Fruit fly (Drosophila melanogaster) whole organism, embryonic: ENCODE measurements around the gene Dsp1.
A peak's percentile ranks its signal among the peaks of the same experiment; 100 is the strongest.

Experiments
- CG10147 ChIP-seq: fragments of 200-800 bp; sonication (Bioruptor generic); optimal IDR thresholded peaks from 2 replicates; lab custom pipeline; 2019; ENCODE audit warnings: missing biosample characterization, mild to moderate bottlenecking, missing genetic modification characterization, moderate library complexity
- CG10565 ChIP-seq: fragments of 200-800 bp; sonication (Bioruptor generic); optimal IDR thresholded peaks from 3 replicates; lab custom pipeline; 2016; ENCODE audit warnings: missing biosample characterization, mild to moderate bottlenecking, missing genetic modification characterization
- CG11695 ChIP-seq: fragments of 200-800 bp; sonication (Bioruptor generic); IDR thresholded peaks from 3 replicates; pipeline ENCODE4 v1.3.6; 2022; ENCODE audit warnings: missing biosample characterization, missing genetic modification characterization
- CG1233 ChIP-seq: fragments of 200-800 bp; sonication (Bioruptor generic); optimal IDR thresholded peaks from 4 replicates; lab custom pipeline; 2018; ENCODE audit warnings: missing biosample characterization, mild to moderate bottlenecking, missing genetic modification characterization
- CG13287 ChIP-seq: fragments of 200-800 bp; sonication (Bioruptor generic); IDR thresholded peaks from 2 replicates; pipeline ENCODE4 v1.3.6; 2022; ENCODE audit warnings: missing biosample characterization, missing genetic modification characterization; ENCODE audit not compliant: partially characterized antibody
- CG15514 ChIP-seq: fragments of 200-800 bp; sonication (Bioruptor generic); optimal IDR thresholded peaks from 3 replicates; lab custom pipeline; 2017; ENCODE audit warnings: missing biosample characterization, missing genetic modification characterization, mild to moderate bottlenecking, moderate library complexity, missing genetic modification reagents
- CG1647 ChIP-seq: fragments of 200-800 bp; sonication (Bioruptor generic); optimal IDR thresholded peaks from 3 replicates; lab custom pipeline; 2016; ENCODE audit warnings: missing biosample characterization, missing genetic modification characterization
- CG16779 ChIP-seq: fragments of 200-800 bp; sonication (Bioruptor generic); IDR thresholded peaks from 2 replicates; pipeline ENCODE4 v1.3.6; 2022; ENCODE audit warnings: missing biosample characterization, missing genetic modification characterization
- CG17361 ChIP-seq: fragments of 200-800 bp; sonication (Bioruptor generic); IDR thresholded peaks from 3 replicates; pipeline ENCODE4 v1.3.6; 2022; ENCODE audit warnings: missing biosample characterization, missing genetic modification characterization
- CG17612 ChIP-seq: fragments of 200-800 bp; sonication (Bioruptor generic); IDR thresholded peaks from 2 replicates; pipeline ENCODE4 v1.3.6; 2022; ENCODE audit warnings: missing biosample characterization, missing genetic modification characterization
- CG18011 ChIP-seq: fragments of 200-800 bp; sonication (Bioruptor generic); optimal IDR thresholded peaks from 2 replicates; lab custom pipeline; 2017; ENCODE audit warnings: missing biosample characterization, missing genetic modification characterization, mild to moderate bottlenecking, moderate library complexity, missing genotype
- CG2116 ChIP-seq: fragments of 200-800 bp; sonication (Bioruptor generic); optimal IDR thresholded peaks from 3 replicates; lab custom pipeline; 2018; ENCODE audit warnings: missing biosample characterization, mild to moderate bottlenecking, missing genetic modification characterization
- CG2199 ChIP-seq: fragments of 200-800 bp; sonication (Bioruptor generic); IDR thresholded peaks from 3 replicates; pipeline ENCODE4 v1.3.6; 2022; ENCODE audit warnings: missing biosample characterization, missing genetic modification characterization
- CG34224 ChIP-seq: fragments of 200-800 bp; sonication (Bioruptor generic); IDR thresholded peaks from 3 replicates; pipeline ENCODE4 v1.3.6; 2022; ENCODE audit warnings: missing biosample characterization, missing genetic modification characterization; ENCODE audit not compliant: partially characterized antibody
- CG3995 ChIP-seq: fragments of 200-800 bp; sonication (Bioruptor generic); optimal IDR thresholded peaks from 3 replicates; lab custom pipeline; 2016; ENCODE audit warnings: missing biosample characterization, missing genetic modification characterization
- CG4328 ChIP-seq: fragments of 200-800 bp; sonication (Bioruptor generic); optimal IDR thresholded peaks from 3 replicates; lab custom pipeline; 2017; ENCODE audit warnings: missing biosample characterization, missing genetic modification reagents, missing genetic modification characterization
- CG4707 ChIP-seq: fragments of 200-800 bp; sonication (Bioruptor generic); optimal IDR thresholded peaks from 2 replicates; lab custom pipeline; 2018; ENCODE audit warnings: missing biosample characterization, mild to moderate bottlenecking, missing genetic modification characterization, moderate library complexity
- CG7745 ChIP-seq: fragments of 200-800 bp; sonication (Bioruptor generic); optimal IDR thresholded peaks from 2 replicates; lab custom pipeline; 2018; ENCODE audit warnings: missing biosample characterization, mild to moderate bottlenecking, missing genetic modification characterization, moderate library complexity
- CG8924 ChIP-seq: fragments of 200-800 bp; optimal IDR thresholded peaks from 3 replicates; lab custom pipeline; 2019; ENCODE audit warnings: missing biosample characterization, mild to moderate bottlenecking, missing genetic modification characterization, moderate library complexity
- CHES-1-like ChIP-seq: fragments of 200-800 bp; sonication (Bioruptor generic); optimal IDR thresholded peaks from 2 replicates; lab custom pipeline; 2016; ENCODE audit warnings: missing biosample characterization, missing genetic modification characterization
- Dp ChIP-seq: fragments of 200-800 bp; sonication (Bioruptor generic); optimal IDR thresholded peaks from 2 replicates; lab custom pipeline; 2018; ENCODE audit warnings: missing biosample characterization, mild to moderate bottlenecking, missing genetic modification characterization, moderate library complexity
- Dref ChIP-seq: fragments of 200-800 bp; sonication (Bioruptor generic); IDR thresholded peaks from 2 replicates; pipeline ENCODE4 v1.3.6; 2022; ENCODE audit warnings: missing biosample characterization, missing genetic modification characterization
- E2f2 ChIP-seq: fragments of 200-800 bp; sonication (Bioruptor generic); IDR thresholded peaks from 2 replicates; pipeline ENCODE4 v1.3.6; 2022; ENCODE audit warnings: missing biosample characterization, missing genetic modification characterization
- GATAe ChIP-seq: fragments of 200-800 bp; sonication (Bioruptor generic); conservative IDR thresholded peaks from 2 replicates; pipeline ENCODE4 v1.3.6; 2022; ENCODE audit warnings: missing biosample characterization, missing genetic modification characterization
- HLH3B ChIP-seq: fragments of 200-800 bp; sonication (Bioruptor generic); IDR thresholded peaks from 2 replicates; pipeline ENCODE4 v1.3.6; 2022; ENCODE audit warnings: missing biosample characterization, missing genetic modification characterization
- Hr3 ChIP-seq: fragments of 200-800 bp; sonication (Bioruptor generic); optimal IDR thresholded peaks from 3 replicates; lab custom pipeline; 2016; ENCODE audit warnings: missing biosample characterization, missing genetic modification characterization
- Med ChIP-seq: fragments of 200-800 bp; sonication (Bioruptor generic); peaks from one replicate; lab custom pipeline; 2016; ENCODE audit warnings: missing biosample characterization, missing genetic modification characterization, mild to moderate bottlenecking, inconsistent platforms, moderate library complexity
- Mes4 ChIP-seq: fragments of 200-800 bp; sonication (Bioruptor generic); optimal IDR thresholded peaks from 2 replicates; lab custom pipeline; 2016; ENCODE audit warnings: missing biosample characterization, missing genetic modification characterization
- Nf-YB ChIP-seq: fragments of 200-800 bp; sonication (Bioruptor generic); optimal IDR thresholded peaks from 3 replicates; lab custom pipeline; 2019; ENCODE audit warnings: missing biosample characterization, mild to moderate bottlenecking, missing genetic modification characterization, moderate library complexity
- Optix ChIP-seq: fragments of 200-800 bp; sonication (Bioruptor generic); IDR thresholded peaks from 3 replicates; pipeline ENCODE4 v1.3.6; 2022; ENCODE audit warnings: missing biosample characterization, missing genetic modification characterization
- ap ChIP-seq: fragments of 200-800 bp; sonication (Bioruptor generic); IDR thresholded peaks from 2 replicates; pipeline ENCODE4 v1.3.6; 2022; ENCODE audit warnings: missing biosample characterization, missing genetic modification characterization
- az2 ChIP-seq: fragments of 200-800 bp; sonication (Bioruptor generic); optimal IDR thresholded peaks from 3 replicates; lab custom pipeline; 2016; ENCODE audit warnings: missing biosample characterization, missing genetic modification characterization
- bab2 ChIP-seq: fragments of 200-800 bp; sonication (Bioruptor generic); optimal IDR thresholded peaks from 2 replicates; lab custom pipeline; 2016; ENCODE audit warnings: missing biosample characterization, missing genetic modification characterization
- bbx ChIP-seq: fragments of 200-800 bp; sonication (Bioruptor generic); IDR thresholded peaks from 2 replicates; pipeline ENCODE4 v1.3.6; 2022; ENCODE audit warnings: missing biosample characterization, missing genetic modification characterization; ENCODE audit not compliant: partially characterized antibody
- br ChIP-seq: fragments of >200 bp; optimal IDR thresholded peaks from 2 replicates; lab custom pipeline; 2017
- chif ChIP-seq, 2 experiments: fragments of 200-800 bp; sonication (Bioruptor generic); optimal IDR thresholded peaks; 3 replicates each; lab custom pipeline; 2016; ENCODE audit warnings: missing biosample characterization in 2 of 2, missing genetic modification characterization in 2 of 2
- dmrt11E ChIP-seq: fragments of 200-800 bp; sonication (Bioruptor generic); optimal IDR thresholded peaks from 3 replicates; lab custom pipeline; 2018; ENCODE audit warnings: missing biosample characterization, mild to moderate bottlenecking, missing genetic modification characterization, moderate library complexity
- eve ChIP-seq, 2 experiments: fragments of >200 bp; optimal IDR thresholded peaks; 2 replicates each; lab custom pipeline; 2017; ENCODE audit warnings: missing biosample characterization in 2 of 2, missing genetic modification characterization in 2 of 2
- gcm2 ChIP-seq: fragments of 200-800 bp; sonication (Bioruptor generic); optimal IDR thresholded peaks from 2 replicates; lab custom pipeline; 2016; ENCODE audit warnings: missing biosample characterization, missing genetic modification characterization
- gt ChIP-seq: fragments of 200-800 bp; sonication (Bioruptor generic); IDR thresholded peaks from 2 replicates; pipeline ENCODE4 v1.3.6; 2022; ENCODE audit warnings: missing biosample characterization, missing genetic modification characterization
- hbn ChIP-seq: fragments of 200-800 bp; sonication (Bioruptor generic); IDR thresholded peaks from 2 replicates; pipeline ENCODE4 v1.3.6; 2022; ENCODE audit warnings: missing biosample characterization, missing genetic modification characterization; ENCODE audit not compliant: partially characterized antibody
- pfk ChIP-seq: fragments of 200-800 bp; sonication (Bioruptor generic); optimal IDR thresholded peaks from 2 replicates; lab custom pipeline; 2018; ENCODE audit warnings: missing biosample characterization, mild to moderate bottlenecking, missing genetic modification characterization, moderate library complexity
- phol ChIP-seq: fragments of 200-800 bp; sonication (Bioruptor generic); optimal IDR thresholded peaks from 3 replicates; lab custom pipeline; 2018; ENCODE audit warnings: missing biosample characterization, mild to moderate bottlenecking, missing genetic modification characterization, moderate library complexity
- pita ChIP-seq: fragments of 200-800 bp; sonication (Bioruptor generic); optimal IDR thresholded peaks from 2 replicates; lab custom pipeline; 2017; ENCODE audit warnings: missing biosample characterization, mild to moderate bottlenecking, missing genetic modification characterization
- pum ChIP-seq: fragments of 200-800 bp; sonication (Bioruptor generic); optimal IDR thresholded peaks from 2 replicates; lab custom pipeline; 2016; ENCODE audit warnings: missing biosample characterization, missing genetic modification characterization
- pzg ChIP-seq: fragments of 200-800 bp; sonication (Bioruptor generic); optimal IDR thresholded peaks from 3 replicates; lab custom pipeline; 2018; ENCODE audit warnings: missing biosample characterization, mild to moderate bottlenecking, missing genetic modification characterization, moderate library complexity
- ranshi ChIP-seq: fragments of 200-800 bp; sonication (Bioruptor generic); IDR thresholded peaks from 2 replicates; pipeline ENCODE4 v1.3.6; 2022; ENCODE audit warnings: missing biosample characterization, missing genetic modification characterization
- repo ChIP-seq: fragments of 200-800 bp; sonication (Bioruptor generic); optimal IDR thresholded peaks from 2 replicates; lab custom pipeline; 2016; ENCODE audit warnings: missing biosample characterization, missing genetic modification characterization
- run ChIP-seq: fragments of 200-800 bp; sonication (Bioruptor generic); optimal IDR thresholded peaks from 3 replicates; lab custom pipeline; 2018; ENCODE audit warnings: missing biosample characterization, mild to moderate bottlenecking, missing genetic modification characterization
- sisA ChIP-seq: fragments of 200-800 bp; sonication (Bioruptor generic); IDR thresholded peaks from 2 replicates; pipeline ENCODE4 v1.3.6; 2022; ENCODE audit warnings: missing biosample characterization, missing genetic modification characterization
- tgo ChIP-seq: fragments of 200-800 bp; sonication (Bioruptor generic); IDR thresholded peaks from 3 replicates; pipeline ENCODE4 v1.3.6; 2022; ENCODE audit warnings: missing biosample characterization, missing genetic modification characterization
- unc-4 ChIP-seq: fragments of 200-800 bp; sonication (Bioruptor generic); IDR thresholded peaks from 2 replicates; pipeline ENCODE4 v1.3.6; 2022; ENCODE audit warnings: missing biosample characterization, missing genetic modification characterization; ENCODE audit not compliant: partially characterized antibody

Gene Dsp1

DNA sequence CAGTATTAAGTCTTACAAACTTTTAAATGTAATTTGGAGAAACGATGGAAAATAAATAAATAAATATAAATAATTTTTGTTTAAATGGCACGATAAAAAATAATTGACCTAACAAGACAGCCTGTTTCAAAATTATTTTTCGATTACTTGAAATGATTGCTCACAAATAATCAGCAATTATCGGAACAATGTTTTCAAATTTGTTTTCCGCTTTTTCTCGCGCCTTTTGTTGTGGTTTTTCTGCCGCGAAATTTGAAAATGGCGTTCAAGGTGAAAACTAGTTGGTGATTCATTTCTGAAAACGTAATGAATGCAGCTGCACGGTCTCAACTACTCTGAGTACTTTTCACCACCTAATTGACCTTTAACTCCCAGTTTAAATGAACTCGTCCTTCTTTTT, 12.4 kb upstream of the Dsp1 start (continued):
- TF ChIP-seq pum (GFP tag; lab: Kevin White, UChicago): no peak
- TF ChIP-seq CG34224 (GFP tag; lab: Robert Waterston, UW): peak; percentile 27; the same call in 1 of the 3 replicates
- TF ChIP-seq CG15514 (GFP tag; lab: Kevin White, UChicago): peak; percentile 93
- TF ChIP-seq pzg (GFP tag; lab: Kevin White, UChicago): peak; percentile 29
- no peak for TF ChIP-seq Optix (GFP tag; lab: Robert Waterston, UW)
- no peak for TF ChIP-seq CG8924 (tag; lab: Kevin White, UChicago)
- no peak for TF ChIP-seq bab2
- no peak for TF ChIP-seq phol (tag; lab: Kevin White, UChicago)
- TF ChIP-seq bbx: peak; percentile 42; the same call in 1 of the 2 replicates
- TF ChIP-seq CHES-1-like (GFP tag; lab: Kevin White, UChicago): no peak
- TF ChIP-seq CG13287 (GFP tag; lab: Robert Waterston, UW): peak; percentile 29; the same call in 1 of the 2 replicates
- TF ChIP-seq CG4707 (GFP tag; lab: Kevin White, UChicago): no peak
- peak; percentile 86 for TF ChIP-seq E2f2 (GFP tag; lab: Robert Waterston, UW)
- no peak for TF ChIP-seq CG1647 (GFP tag; lab: Kevin White, UChicago)
- peak; percentile 11 for TF ChIP-seq run (tag; lab: Kevin White, UChicago)
- 0 out of 2 replicates have a peak, but pooled peaks have one; percentile 40 for TF ChIP-seq hbn (GFP tag; lab: Robert Waterston, UW)
- peak; percentile 82 for TF ChIP-seq Dp (GFP tag; lab: Kevin White, UChicago)
- TF ChIP-seq CG2116 (GFP tag; lab: Kevin White, UChicago): peak; percentile 68
- TF ChIP-seq az2 (GFP tag; lab: Kevin White, UChicago): no peak
- no peak for TF ChIP-seq br (lab: Kevin White, UChicago)
- no peak for TF ChIP-seq CG10147
- TF ChIP-seq Med: no peak
- peak; percentile 75 for TF ChIP-seq pfk (GFP tag; lab: Kevin White, UChicago)
- no peak for TF ChIP-seq ranshi (GFP tag; lab: Robert Waterston, UW)
- TF ChIP-seq CG10565 (GFP tag; lab: Kevin White, UChicago): no peak
- TF ChIP-seq CG4328 (GFP tag; lab: Kevin White, UChicago): no peak
- peak; percentile 19; the same call in 1 of the 2 replicates for TF ChIP-seq unc-4 (GFP tag; lab: Robert Waterston, UW)
- TF ChIP-seq CG3995 (GFP tag; lab: Kevin White, UChicago): no peak
- no peak for TF ChIP-seq pita (GFP tag; lab: Kevin White, UChicago)
- no peak for TF ChIP-seq Mes4 (GFP tag; lab: Kevin White, UChicago)
- no peak for TF ChIP-seq Nf-YB (GFP tag; lab: Kevin White, UChicago)
- peak; percentile 62 for TF ChIP-seq Dref (GFP tag; lab: Robert Waterston, UW)
- no peak for TF ChIP-seq CG1233
- no peak for TF ChIP-seq repo
- no peak for TF ChIP-seq HLH3B

dm6 chrX:16323063-16323462, 10.3 kb upstream of the Dsp1 start, which contains the start of the genes CG9917 and CG32579:
CG9917 (minus strand) TSS chrX:16323231.
CG32579 (plus strand) TSS chrX:16323286.
- TF ChIP-seq sisA: no peak
- TF ChIP-seq ap (GFP tag; lab: Robert Waterston, UW): no peak
- no peak for TF ChIP-seq gcm2 (GFP tag; lab: Kevin White, UChicago)
- TF ChIP-seq chif (GFP tag; optimal IDR thresholded peaks at IDR 0.05; lab: Kevin White, UChicago): no peak
- TF ChIP-seq Hr3: no peak
- TF ChIP-seq GATAe (GFP tag; lab: Robert Waterston, UW): no peak
- TF ChIP-seq CG11695: no peak
- TF ChIP-seq CG16779 (GFP tag; lab: Robert Waterston, UW): no peak
- TF ChIP-seq tgo (GFP tag; lab: Robert Waterston, UW): no peak
- peak; percentile 67 for TF ChIP-seq pzg (GFP tag; lab: Kevin White, UChicago)
- TF ChIP-seq dmrt11E: no peak
- TF ChIP-seq CG2199 (GFP tag; lab: Robert Waterston, UW): no peak
- TF ChIP-seq eve (GFP tag; optimal IDR thresholded peaks at IDR 0.05; lab: Kevin White, UChicago): no peak
- no peak for TF ChIP-seq gt (GFP tag; lab: Robert Waterston, UW)
- no peak for TF ChIP-seq CG17612 (GFP tag; lab: Robert Waterston, UW)
- no peak for TF ChIP-seq CG17361 (GFP tag; lab: Robert Waterston, UW)
- TF ChIP-seq CG7745: peak; percentile 100
- no peak for TF ChIP-seq CG18011 (GFP tag; lab: Kevin White, UChicago)
